Fruit fly (Drosophila melanogaster) whole organism, embryonic: ENCODE data around the gene Vsp37A.

Source experiments
- Abd-B ChIP-seq: fragments of 200-800 bp; sonication (Bioruptor generic); optimal IDR thresholded peaks from 2 replicates; lab custom pipeline; 2018; ENCODE audit warnings: missing biosample characterization, mild to moderate bottlenecking, missing genetic modification characterization, moderate library complexity
- Ada2b ChIP-seq: fragments of 200-800 bp; sonication (Bioruptor generic); IDR thresholded peaks from 2 replicates; pipeline ENCODE4 v1.3.6; 2022; ENCODE audit warnings: missing biosample characterization, missing genetic modification characterization
- Awh ChIP-seq: fragments of 200-800 bp; sonication (Bioruptor generic); IDR thresholded peaks from 2 replicates; pipeline ENCODE4, ENCODE4 v1.3.6; 2022; ENCODE audit warnings: missing biosample characterization, missing genetic modification characterization
- Bgb ChIP-seq: fragments of 200-800 bp; sonication (Bioruptor generic); IDR thresholded peaks from 2 replicates; pipeline ENCODE4 v1.3.6; 2022; ENCODE audit warnings: missing biosample characterization, missing genetic modification characterization; ENCODE audit not compliant: partially characterized antibody
- CG10321 ChIP-seq: fragments of 200-800 bp; sonication (Bioruptor generic); IDR thresholded peaks from 2 replicates; pipeline ENCODE4 v1.3.6; 2022; ENCODE audit warnings: missing biosample characterization, missing genetic modification characterization
- CG10462 ChIP-seq: fragments of 200-800 bp; sonication (Bioruptor generic); optimal IDR thresholded peaks from 2 replicates; lab custom pipeline; 2016; ENCODE audit warnings: missing biosample characterization, missing genetic modification characterization
- CG10565 ChIP-seq: fragments of 200-800 bp; sonication (Bioruptor generic); optimal IDR thresholded peaks from 3 replicates; lab custom pipeline; 2016; ENCODE audit warnings: missing biosample characterization, mild to moderate bottlenecking, missing genetic modification characterization
- CG10959 ChIP-seq: fragments of 200-800 bp; sonication (Bioruptor generic); IDR thresholded peaks from 2 replicates; pipeline ENCODE4 v1.3.6; 2022; ENCODE audit warnings: missing biosample characterization, missing genetic modification characterization
- CG11695 ChIP-seq: fragments of 200-800 bp; sonication (Bioruptor generic); IDR thresholded peaks from 3 replicates; pipeline ENCODE4 v1.3.6; 2022; ENCODE audit warnings: missing biosample characterization, missing genetic modification characterization
- CG1233 ChIP-seq: fragments of 200-800 bp; sonication (Bioruptor generic); optimal IDR thresholded peaks from 4 replicates; lab custom pipeline; 2018; ENCODE audit warnings: missing biosample characterization, mild to moderate bottlenecking, missing genetic modification characterization
- CG13287 ChIP-seq: fragments of 200-800 bp; sonication (Bioruptor generic); IDR thresholded peaks from 2 replicates; pipeline ENCODE4 v1.3.6; 2022; ENCODE audit warnings: missing biosample characterization, missing genetic modification characterization; ENCODE audit not compliant: partially characterized antibody
- CG15011 ChIP-seq: fragments of 200-800 bp; sonication (Bioruptor generic); optimal IDR thresholded peaks from 3 replicates; lab custom pipeline; 2018; ENCODE audit warnings: missing biosample characterization, mild to moderate bottlenecking, missing genetic modification characterization
- CG16813 ChIP-seq: fragments of 200-800 bp; sonication (Bioruptor generic); IDR thresholded peaks from 3 replicates; pipeline ENCODE4 v1.3.6; 2022; ENCODE audit warnings: missing biosample characterization, missing genetic modification characterization; ENCODE audit not compliant: partially characterized antibody
- CG17328 ChIP-seq: fragments of 200-800 bp; sonication (Bioruptor generic); IDR thresholded peaks from 2 replicates; pipeline ENCODE4 v1.3.6; 2022; ENCODE audit warnings: missing biosample characterization, missing genetic modification characterization
- CG18764 ChIP-seq: fragments of 200-800 bp; sonication (Bioruptor generic); optimal IDR thresholded peaks from 3 replicates; lab custom pipeline; 2016; ENCODE audit warnings: missing biosample characterization, missing genetic modification characterization
- CG3065 ChIP-seq: fragments of 200-800 bp; sonication (Bioruptor generic); optimal IDR thresholded peaks from 2 replicates; lab custom pipeline; 2016; ENCODE audit warnings: missing biosample characterization, missing genetic modification characterization
- CG3163 ChIP-seq: fragments of 200-800 bp; sonication (Bioruptor generic); optimal IDR thresholded peaks from 3 replicates; lab custom pipeline; 2016; ENCODE audit warnings: missing biosample characterization, missing genetic modification characterization
- CG32767 ChIP-seq: fragments of 200-800 bp; sonication (Bioruptor generic); IDR thresholded peaks from 2 replicates; pipeline ENCODE4 v1.3.6; 2022; ENCODE audit warnings: missing biosample characterization, missing genetic modification characterization
- CG3726 ChIP-seq: fragments of 200-800 bp; sonication (Bioruptor generic); IDR thresholded peaks from 3 replicates; pipeline ENCODE4, ENCODE4 v1.3.6; 2022; ENCODE audit warnings: missing biosample characterization, missing genetic modification characterization
- CG4360 ChIP-seq: fragments of 200-800 bp; sonication (Bioruptor generic); IDR thresholded peaks from 2 replicates; pipeline ENCODE4 v1.3.6; 2022; ENCODE audit warnings: missing biosample characterization, missing genetic modification characterization
- CG4617 ChIP-seq: fragments of 200-800 bp; sonication (Bioruptor generic); optimal IDR thresholded peaks from 3 replicates; lab custom pipeline; 2016; ENCODE audit warnings: missing biosample characterization, missing genetic modification characterization, borderline replicate concordance
- CG5180 ChIP-seq: fragments of 200-800 bp; sonication (Bioruptor generic); optimal IDR thresholded peaks from 3 replicates; lab custom pipeline; 2017; ENCODE audit warnings: missing biosample characterization, missing genetic modification characterization, mild to moderate bottlenecking, moderate library complexity, missing genetic modification reagents
- CG5953 ChIP-seq: fragments of 200-800 bp; sonication (Bioruptor generic); IDR thresholded peaks from 2 replicates; pipeline ENCODE4 v1.3.6; 2022; ENCODE audit warnings: missing biosample characterization, missing genetic modification characterization
- CG6765 ChIP-seq: fragments of 200-800 bp; sonication (Bioruptor generic); optimal IDR thresholded peaks from 3 replicates; lab custom pipeline; 2017; ENCODE audit warnings: missing biosample characterization, mild to moderate bottlenecking, missing genetic modification characterization
- CG6813 ChIP-seq: fragments of 200-800 bp; sonication (Bioruptor generic); optimal IDR thresholded peaks from 2 replicates; lab custom pipeline; 2017; ENCODE audit warnings: missing biosample characterization, missing genetic modification characterization, mild to moderate bottlenecking, moderate library complexity, missing genetic modification reagents
- CG8089 ChIP-seq: fragments of 200-800 bp; sonication (Bioruptor generic); optimal IDR thresholded peaks from 3 replicates; lab custom pipeline; 2016; ENCODE audit warnings: missing biosample characterization, missing genetic modification characterization
- CG8924 ChIP-seq: fragments of 200-800 bp; optimal IDR thresholded peaks from 3 replicates; lab custom pipeline; 2019; ENCODE audit warnings: missing biosample characterization, mild to moderate bottlenecking, missing genetic modification characterization, moderate library complexity
- CG9727 ChIP-seq: fragments of 200-800 bp; sonication (Bioruptor generic); optimal IDR thresholded peaks from 3 replicates; lab custom pipeline; 2017; ENCODE audit warnings: missing biosample characterization, mild to moderate bottlenecking, missing genetic modification characterization
- CoRest ChIP-seq: fragments of 200-800 bp; sonication (Bioruptor generic); optimal IDR thresholded peaks from 3 replicates; lab custom pipeline; 2018; ENCODE audit warnings: missing biosample characterization, mild to moderate bottlenecking, missing genetic modification characterization, moderate library complexity
- Dek ChIP-seq: fragments of 200-800 bp; sonication (Bioruptor generic); optimal IDR thresholded peaks from 3 replicates; lab custom pipeline; 2019; ENCODE audit warnings: missing biosample characterization, mild to moderate bottlenecking, missing genetic modification characterization, moderate library complexity
- Hr78 ChIP-seq, 2 experiments: fragments of 200-800 bp in 1 of 2; fragments of >200 bp in 1 of 2; sonication (Bioruptor generic) in 1 of 2; optimal IDR thresholded peaks; 2 replicates each; lab custom pipeline; 2017 to 2019; ENCODE audit warnings: missing biosample characterization in 2 of 2, missing genetic modification characterization in 2 of 2, mild to moderate bottlenecking in 1 of 2, moderate library complexity in 1 of 2
- Hsf ChIP-seq: fragments of 200-800 bp; sonication (Bioruptor generic); optimal IDR thresholded peaks from 3 replicates; lab custom pipeline; 2016; ENCODE audit warnings: missing biosample characterization, missing genetic modification characterization
- MBD-R2 ChIP-seq: fragments of 200-800 bp; sonication (Bioruptor generic); IDR thresholded peaks from 2 replicates; pipeline ENCODE4 v1.3.6; 2022; ENCODE audit warnings: missing biosample characterization, missing genetic modification characterization
- Mes4 ChIP-seq: fragments of 200-800 bp; sonication (Bioruptor generic); optimal IDR thresholded peaks from 2 replicates; lab custom pipeline; 2016; ENCODE audit warnings: missing biosample characterization, missing genetic modification characterization
- Myb ChIP-seq: fragments of 200-800 bp; sonication (Bioruptor generic); optimal IDR thresholded peaks from 2 replicates; lab custom pipeline; 2016; ENCODE audit warnings: missing biosample characterization, missing genetic modification characterization
- NfI ChIP-seq: fragments of 200-800 bp; sonication (Bioruptor generic); optimal IDR thresholded peaks from 3 replicates; lab custom pipeline; 2018; ENCODE audit warnings: missing biosample characterization, mild to moderate bottlenecking, missing genetic modification characterization, moderate library complexity
- Opbp ChIP-seq: fragments of 200-800 bp; sonication (Bioruptor generic); IDR thresholded peaks from 3 replicates; pipeline ENCODE4 v1.3.6; 2022; ENCODE audit warnings: missing biosample characterization, missing genetic modification characterization; ENCODE audit not compliant: partially characterized antibody
- ab ChIP-seq: fragments of 200-800 bp; sonication (Bioruptor generic); optimal IDR thresholded peaks from 2 replicates; lab custom pipeline; 2016; ENCODE audit warnings: missing biosample characterization, missing genetic modification characterization
- al ChIP-seq: fragments of 200-800 bp; sonication (Bioruptor generic); IDR thresholded peaks from 2 replicates; pipeline ENCODE4 v1.3.6; 2022; ENCODE audit warnings: missing biosample characterization, missing genetic modification characterization
- bsh ChIP-seq, 2 experiments: fragments of 200-800 bp; sonication (Bioruptor generic); optimal IDR thresholded peaks; 2 replicates each; lab custom pipeline; 2017 to 2018; ENCODE audit warnings: mild to moderate bottlenecking in 2 of 2, missing biosample characterization in 2 of 2, missing genetic modification characterization in 2 of 2, moderate library complexity in 1 of 2
- chinmo ChIP-seq: fragments of 200-800 bp; sonication (Bioruptor generic); IDR thresholded peaks from 4 replicates; pipeline ENCODE4 v1.3.6; 2022; ENCODE audit warnings: missing biosample characterization, missing genetic modification characterization; ENCODE audit not compliant: partially characterized antibody
- crc ChIP-seq: fragments of 200-800 bp; sonication (Bioruptor generic); optimal IDR thresholded peaks from 2 replicates; lab custom pipeline; 2016; ENCODE audit warnings: missing biosample characterization, missing genetic modification characterization
- grn ChIP-seq: fragments of 200-800 bp; sonication (Bioruptor generic); optimal IDR thresholded peaks from 3 replicates; lab custom pipeline; 2017; ENCODE audit warnings: missing biosample characterization, missing genetic modification characterization
- ind ChIP-seq: fragments of 200-800 bp; sonication (Bioruptor generic); optimal IDR thresholded peaks from 3 replicates; lab custom pipeline; 2016; ENCODE audit warnings: missing biosample characterization, missing genetic modification characterization
- ken ChIP-seq: fragments of 200-800 bp; sonication (Bioruptor generic); IDR thresholded peaks from 3 replicates; pipeline ENCODE4 v1.3.6; 2022; ENCODE audit warnings: missing biosample characterization, missing genetic modification characterization
- klu ChIP-seq: fragments of 200-800 bp; sonication (Bioruptor generic); IDR thresholded peaks from 2 replicates; pipeline ENCODE4 v1.3.6; 2022; ENCODE audit warnings: missing biosample characterization, missing genetic modification characterization
- peb ChIP-seq: fragments of 200-800 bp; sonication (Bioruptor generic); IDR thresholded peaks from 2 replicates; pipeline ENCODE4 v1.3.6; 2022; ENCODE audit warnings: missing biosample characterization, missing genetic modification characterization
- pita ChIP-seq: fragments of 200-800 bp; sonication (Bioruptor generic); optimal IDR thresholded peaks from 2 replicates; lab custom pipeline; 2017; ENCODE audit warnings: missing biosample characterization, mild to moderate bottlenecking, missing genetic modification characterization
- ro ChIP-seq: fragments of 200-800 bp; sonication (Bioruptor generic); IDR thresholded peaks from 2 replicates; pipeline ENCODE4 v1.3.6; 2022; ENCODE audit warnings: missing biosample characterization, missing genetic modification characterization
- row ChIP-seq: fragments of 200-800 bp; sonication (Bioruptor generic); IDR thresholded peaks from 3 replicates; pipeline ENCODE4 v1.3.6; 2022; ENCODE audit warnings: missing biosample characterization, missing genetic modification characterization
- scrt ChIP-seq: fragments of 200-800 bp; sonication (Bioruptor generic); optimal IDR thresholded peaks from 2 replicates; lab custom pipeline; 2018; ENCODE audit warnings: missing biosample characterization, mild to moderate bottlenecking, missing genetic modification characterization, moderate library complexity
- ssp ChIP-seq: fragments of 200-800 bp; sonication (Bioruptor generic); IDR thresholded peaks from 2 replicates; pipeline ENCODE4 v1.3.6; 2022; ENCODE audit warnings: missing biosample characterization, missing genetic modification characterization

Gene Vsp37A

dm6 chrX:617477-617795 is 3.9 kb upstream of the Vsp37A start (continued):
- TF ChIP-seq CG1233 (no peak), Hr78 (GFP tag; optimal IDR thresholded peaks at IDR 0.05; lab: Kevin White, UChicago) (no peak), ssp (GFP tag; lab: Robert Waterston, UW) (no peak), Dek (tag; lab: Kevin White, UChicago) (no peak), ind (GFP tag; lab: Kevin White, UChicago) (no peak), CG5953 (no peak), CG17328 (GFP tag; lab: Robert Waterston, UW) (no peak), CG18764 (GFP tag; lab: Kevin White, UChicago) (no peak), CG9727 (GFP tag; lab: Kevin White, UChicago) (no peak), pita (GFP tag; lab: Kevin White, UChicago) (no peak), klu (GFP tag; lab: Robert Waterston, UW) (no peak), CG8089 (GFP tag; lab: Kevin White, UChicago) (no peak), Mes4 (no peak), grn (GFP tag; lab: Kevin White, UChicago) (no peak), peb (GFP tag; lab: Robert Waterston, UW) (no peak), CG13287 (peak; percentile 81), chinmo (peak; percentile 64; the same call in 1 of the 4 replicates), Bgb (GFP tag; lab: Robert Waterston, UW) (peak; percentile 82), ken (GFP tag; lab: Robert Waterston, UW) (0 out of 3 replicates have a peak, but pooled peaks have one; percentile 16), Abd-B (no peak), NfI (GFP tag; lab: Kevin White, UChicago) (no peak), CG5180 (GFP tag; lab: Kevin White, UChicago) (no peak), ab (no peak), crc (no peak), ro (GFP tag; lab: Robert Waterston, UW) (no peak), CG32767 (no peak), CG4617 (GFP tag; lab: Kevin White, UChicago) (peak; percentile 22), scrt (GFP tag; lab: Kevin White, UChicago) (peak; percentile 30), CG10565 (GFP tag; lab: Kevin White, UChicago) (no peak), CG6813 (GFP tag; lab: Kevin White, UChicago) (no peak), CG11695 (GFP tag; lab: Robert Waterston, UW) (no peak), CG3065 (GFP tag; lab: Kevin White, UChicago) (no peak), Awh (GFP tag; lab: Robert Waterston, UW) (no peak), CG10321 (GFP tag; lab: Robert Waterston, UW) (no peak), CG6765 (GFP tag; lab: Kevin White, UChicago) (no peak), CG8924 (tag; lab: Kevin White, UChicago) (no peak), CG3726 (GFP tag; lab: Robert Waterston, UW) (no peak), Ada2b (GFP tag; lab: Robert Waterston, UW) (no peak), CG16813 (GFP tag; lab: Robert Waterston, UW) (peak; percentile 77), CG10462 (GFP tag; lab: Kevin White, UChicago) (no peak), Myb (peak; percentile 44), Hsf (GFP tag; lab: Kevin White, UChicago) (peak; percentile 13), CoRest (tag; lab: Kevin White, UChicago) (no peak), MBD-R2 (GFP tag; lab: Robert Waterston, UW) (no peak; the same call in 1 of the 2 replicates), row (GFP tag; lab: Robert Waterston, UW) (0 out of 3 replicates have a peak, but pooled peaks have one; percentile 8), CG4360 (GFP tag; lab: Robert Waterston, UW) (peak; percentile 91), CG3163 (GFP tag; lab: Kevin White, UChicago) (no peak), CG15011 (GFP tag; lab: Kevin White, UChicago) (no peak), al (GFP tag; lab: Robert Waterston, UW) (no peak), CG10959 (GFP tag; lab: Robert Waterston, UW) (no peak), bsh (GFP tag; optimal IDR thresholded peaks at IDR 0.05; lab: Kevin White, UChicago) (no peak), Opbp (GFP tag; lab: Robert Waterston, UW) (peak; percentile 87)
